Worm (Caenorhabditis elegans) whole organism, midembryonic: ENCODE measurements around the gene mom-2.

ENCODE experiments used
- T22C8.4 ChIP-seq: fragments of 200-800 bp; sonication (Bioruptor generic); IDR thresholded peaks from 2 replicates; pipeline ENCODE4 v1.3.6; 2022; ENCODE audit warnings: missing genetic modification characterization, missing compliant biosample characterization
- cog-1 ChIP-seq: sonication (generic microtip); optimal IDR thresholded peaks from 2 replicates; lab custom pipeline; 2016; ENCODE audit warnings: missing genetic modification characterization, missing compliant biosample characterization
- flt-1 ChIP-seq: fragments of 200-800 bp; sonication (Bioruptor generic); IDR thresholded peaks from 2 replicates; pipeline ENCODE4 v1.3.6; 2022; ENCODE audit warnings: missing genetic modification characterization, missing compliant biosample characterization
- klf-2 ChIP-seq: fragments of 200-800 bp; sonication (Bioruptor generic); conservative IDR thresholded peaks from 2 replicates; pipeline ENCODE4 v1.3.6; 2022; ENCODE audit warnings: missing genetic modification reagents, missing genetic modification characterization, missing compliant biosample characterization
- med-1 ChIP-seq: sonication (generic microtip); optimal IDR thresholded peaks from 2 replicates; lab custom pipeline; 2017; ENCODE audit warnings: missing genetic modification characterization, mild to moderate bottlenecking, missing compliant biosample characterization, antibody characterized with exemption, missing genetic modification reagents; ENCODE audit not compliant: insufficient read depth
- ref-1 ChIP-seq: fragments of 200-800 bp; sonication (Bioruptor generic); conservative IDR thresholded peaks from 2 replicates; pipeline ENCODE4 v1.3.6; 2022; ENCODE audit warnings: missing genetic modification reagents, missing genetic modification characterization, missing compliant biosample characterization
- tab-1 ChIP-seq: fragments of 200-800 bp; sonication (Bioruptor generic); IDR thresholded peaks from 2 replicates; pipeline ENCODE4 v1.3.6; 2022; ENCODE audit warnings: missing genetic modification characterization, missing compliant biosample characterization
- ztf-23 ChIP-seq: fragments of 200-800 bp; sonication (Bioruptor generic); IDR thresholded peaks from 2 replicates; pipeline ENCODE4 v1.3.6; 2022; ENCODE audit warnings: missing genetic modification reagents, missing genetic modification characterization, missing compliant biosample characterization
- ztf-29 ChIP-seq: fragments of 200-800 bp; sonication (Bioruptor generic); IDR thresholded peaks from 2 replicates; pipeline ENCODE4 v1.3.6; 2022; ENCODE audit warnings: missing genetic modification reagents, missing genetic modification characterization, missing compliant biosample characterization

mom-2 gene

DNA sequence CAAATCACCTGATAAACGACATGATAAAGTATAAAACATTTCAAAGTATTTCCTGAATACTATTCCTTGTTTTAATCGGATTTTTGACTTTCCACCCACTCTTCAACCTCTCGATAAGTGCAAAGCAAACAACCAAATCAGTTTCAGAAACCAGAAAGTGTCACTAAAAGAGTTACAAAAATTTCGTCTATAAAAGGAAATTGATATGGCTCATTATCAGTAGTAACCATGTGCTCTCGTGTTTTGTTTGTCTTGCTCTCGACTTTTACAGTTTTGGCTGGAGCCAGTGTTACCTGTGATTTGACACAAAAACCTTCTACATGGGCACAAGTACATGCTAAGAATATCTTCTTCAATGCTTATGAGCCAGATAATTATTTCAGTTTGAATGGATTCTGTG is 27.9 kb downstream of the mom-2 start, which contains the start of gene F52E1.14:
Gene F52E1.14, plus strand, starts transcription at position 207 of the 400 bp plus-strand sequence.
- no peak for TF ChIP-seq ztf-29 (GFP tag; lab: Robert Waterston, UW)
- TF ChIP-seq ref-1 (GFP tag; lab: Robert Waterston, UW) = no peak
- TF ChIP-seq tab-1 (GFP tag; lab: Robert Waterston, UW) = no peak
- no peak for TF ChIP-seq cog-1 (tag; lab: Kevin White, UChicago)
- TF ChIP-seq ztf-23 (GFP tag; lab: Robert Waterston, UW) = no peak
- no peak for TF ChIP-seq klf-2 (GFP tag; lab: Robert Waterston, UW)
- TF ChIP-seq med-1 (GFP tag; lab: Kevin White, UChicago) = no peak
- TF ChIP-seq T22C8.4 = no peak
- no peak for TF ChIP-seq flt-1 (GFP tag; lab: Robert Waterston, UW)

DNA sequence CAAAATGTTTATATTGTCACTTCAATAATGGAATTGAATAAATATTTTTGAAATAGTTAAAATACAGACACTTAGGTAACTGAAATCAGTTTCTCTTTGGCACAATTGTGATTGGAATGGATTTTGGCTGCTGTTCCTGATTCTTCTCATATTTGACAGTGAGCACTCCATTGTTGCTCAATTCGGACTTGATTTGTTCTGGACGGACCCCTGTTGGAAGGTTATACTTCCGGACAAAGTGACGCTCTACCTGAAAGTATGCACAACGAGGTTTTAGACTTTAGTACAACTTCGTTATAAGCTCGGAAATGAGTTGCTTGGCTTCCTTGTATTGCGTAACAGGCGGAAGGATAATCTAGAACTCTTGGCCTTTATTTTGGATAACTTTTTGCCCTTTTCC is 29.0 kb downstream of the mom-2 start:
- TF ChIP-seq klf-2 (GFP tag; lab: Robert Waterston, UW) = no peak
- no peak for TF ChIP-seq med-1 (GFP tag; lab: Kevin White, UChicago)
- no peak for TF ChIP-seq tab-1 (GFP tag; lab: Robert Waterston, UW)
- no peak for TF ChIP-seq ztf-23 (GFP tag; lab: Robert Waterston, UW)
- TF ChIP-seq cog-1 (tag; lab: Kevin White, UChicago) = no peak
- TF ChIP-seq ztf-29 (GFP tag; lab: Robert Waterston, UW) = no peak
- no peak for TF ChIP-seq flt-1 (GFP tag; lab: Robert Waterston, UW)
- TF ChIP-seq T22C8.4 = no peak
- no peak for TF ChIP-seq ref-1 (GFP tag; lab: Robert Waterston, UW)

DNA sequence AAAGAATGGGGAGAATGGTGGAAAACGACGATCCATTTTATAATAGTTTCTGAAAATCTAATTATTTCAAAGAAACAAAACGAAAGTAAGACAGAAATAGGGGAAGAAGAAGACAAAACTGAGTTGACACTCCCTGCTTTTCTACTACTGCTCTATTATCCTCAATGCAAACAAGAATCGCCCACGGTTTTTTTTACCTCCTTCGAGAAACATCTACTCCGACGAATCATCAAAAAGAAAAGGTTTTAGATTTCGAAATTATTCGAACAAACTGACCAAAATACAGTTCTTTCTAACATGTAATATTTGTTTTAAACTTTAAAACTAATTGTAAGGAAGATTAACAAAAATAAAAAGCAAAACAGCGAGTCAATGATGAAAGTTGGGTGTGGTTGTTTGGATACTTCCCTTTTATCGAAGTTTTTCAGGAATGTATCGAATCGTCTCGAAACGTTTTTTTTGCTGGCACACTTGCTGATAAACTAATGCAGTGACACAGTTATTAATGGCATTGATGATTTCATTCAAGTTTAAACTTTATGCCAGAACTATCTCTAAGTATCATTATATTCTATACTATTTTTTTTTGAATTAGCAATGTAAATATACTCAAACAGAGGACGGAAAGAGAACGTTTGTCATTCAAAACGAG is 30.2 kb downstream of the mom-2 start, which contains the start of gene hsp-17:
Gene hsp-17, minus strand, starts transcription at position 51 of the 652 bp plus-strand sequence.
- TF ChIP-seq T22C8.4 = no peak
- no peak for TF ChIP-seq ref-1 (GFP tag; lab: Robert Waterston, UW)
- TF ChIP-seq ztf-23 (GFP tag; lab: Robert Waterston, UW) = no peak
- no peak for TF ChIP-seq flt-1 (GFP tag; lab: Robert Waterston, UW)
- no peak for TF ChIP-seq cog-1 (tag; lab: Kevin White, UChicago)
- TF ChIP-seq ztf-29 (GFP tag; lab: Robert Waterston, UW) = no peak
- no peak for TF ChIP-seq tab-1 (GFP tag; lab: Robert Waterston, UW)
- TF ChIP-seq klf-2 (GFP tag; lab: Robert Waterston, UW) = no peak
- no peak for TF ChIP-seq med-1 (GFP tag; lab: Kevin White, UChicago)

DNA sequence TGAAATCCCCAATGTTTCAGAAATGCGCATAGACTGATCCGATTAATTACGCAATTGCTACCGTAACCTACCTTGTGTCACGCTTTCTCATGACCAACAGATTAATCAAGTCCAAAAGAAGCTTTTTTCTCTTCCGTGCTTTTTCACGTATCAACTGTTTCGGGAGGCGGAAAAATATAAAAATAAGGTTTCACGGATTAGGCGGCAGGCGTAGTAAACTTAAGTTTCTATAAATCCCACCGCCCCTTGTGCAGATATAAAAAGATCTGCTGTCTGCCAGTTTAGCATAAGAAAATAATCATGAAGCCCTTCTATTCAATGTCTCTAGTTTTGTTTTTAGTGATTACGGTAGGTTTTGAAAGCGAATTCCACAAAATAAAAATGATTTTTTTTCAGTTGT is 31.3 kb downstream of the mom-2 start, which contains the start of gene gcy-7:
Gene gcy-7, plus strand, starts transcription at position 301 of the 400 bp plus-strand sequence.
- TF ChIP-seq flt-1 (GFP tag; lab: Robert Waterston, UW) = no peak
- TF ChIP-seq ztf-23 (GFP tag; lab: Robert Waterston, UW) = no peak
- TF ChIP-seq med-1 (GFP tag; lab: Kevin White, UChicago) = no peak
- no peak for TF ChIP-seq ztf-29 (GFP tag; lab: Robert Waterston, UW)
- no peak for TF ChIP-seq tab-1 (GFP tag; lab: Robert Waterston, UW)
- TF ChIP-seq cog-1 (tag; lab: Kevin White, UChicago) = no peak
- no peak for TF ChIP-seq ref-1 (GFP tag; lab: Robert Waterston, UW)
- TF ChIP-seq T22C8.4 = no peak
- TF ChIP-seq klf-2 (GFP tag; lab: Robert Waterston, UW) = no peak

DNA sequence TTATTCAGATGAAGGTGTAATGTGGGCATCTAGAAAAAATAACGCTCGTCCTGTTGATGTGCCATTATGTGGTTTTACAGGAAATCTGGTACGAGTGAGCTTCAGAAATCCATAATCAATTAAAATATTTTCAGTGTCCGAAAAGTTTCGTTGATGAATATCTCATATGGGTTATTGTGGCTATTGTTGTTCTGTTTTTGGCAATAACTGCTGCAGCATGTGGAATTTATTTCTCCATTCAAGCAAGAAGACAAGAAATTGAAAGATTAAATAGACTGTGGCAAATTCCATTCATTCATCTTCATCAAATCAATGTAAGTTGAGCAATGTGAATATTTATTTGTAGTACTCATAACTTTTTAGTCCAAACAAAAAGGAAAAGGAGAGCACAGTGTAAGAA is 33.5 kb downstream of the mom-2 start:
- no peak for TF ChIP-seq ztf-29 (GFP tag; lab: Robert Waterston, UW)
- no peak for TF ChIP-seq med-1 (GFP tag; lab: Kevin White, UChicago)
- no peak for TF ChIP-seq flt-1 (GFP tag; lab: Robert Waterston, UW)
- no peak for TF ChIP-seq ztf-23 (GFP tag; lab: Robert Waterston, UW)
- TF ChIP-seq cog-1 (tag; lab: Kevin White, UChicago) = no peak
- no peak for TF ChIP-seq T22C8.4
- no peak for TF ChIP-seq tab-1 (GFP tag; lab: Robert Waterston, UW)
- TF ChIP-seq ref-1 (GFP tag; lab: Robert Waterston, UW) = no peak
- no peak for TF ChIP-seq klf-2 (GFP tag; lab: Robert Waterston, UW)

DNA sequence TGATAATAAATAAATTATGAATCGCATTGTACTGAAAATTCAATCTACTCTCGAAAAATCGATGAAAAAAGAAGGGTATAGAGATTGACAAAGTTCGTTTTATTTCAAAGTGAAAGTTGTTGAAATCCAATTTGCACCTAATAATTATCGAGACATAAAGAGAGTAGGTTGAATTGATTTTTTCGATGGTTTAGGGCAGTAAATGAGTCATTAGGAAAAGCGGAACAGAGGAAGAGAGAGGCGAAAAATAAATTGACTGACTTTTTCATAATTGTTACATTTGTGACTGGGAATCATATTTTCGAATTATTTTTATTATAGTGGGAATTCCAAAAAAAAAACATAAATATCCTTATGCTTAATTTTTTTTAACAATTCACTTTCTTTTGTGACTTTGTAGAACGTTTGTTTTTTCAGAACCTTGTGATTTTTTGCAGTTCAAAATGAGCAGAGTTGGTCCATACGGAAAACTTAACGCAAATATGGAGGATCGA is 38.6 kb downstream of the mom-2 start, which contains the start of the genes pho-6 and F52E1.3:
Gene pho-6, minus strand, starts transcription at position 101 of the 494 bp plus-strand sequence.
Gene F52E1.3, plus strand, starts transcription at position 444 of the 494 bp plus-strand sequence.
- TF ChIP-seq flt-1 (GFP tag; lab: Robert Waterston, UW) = no peak

DNA sequence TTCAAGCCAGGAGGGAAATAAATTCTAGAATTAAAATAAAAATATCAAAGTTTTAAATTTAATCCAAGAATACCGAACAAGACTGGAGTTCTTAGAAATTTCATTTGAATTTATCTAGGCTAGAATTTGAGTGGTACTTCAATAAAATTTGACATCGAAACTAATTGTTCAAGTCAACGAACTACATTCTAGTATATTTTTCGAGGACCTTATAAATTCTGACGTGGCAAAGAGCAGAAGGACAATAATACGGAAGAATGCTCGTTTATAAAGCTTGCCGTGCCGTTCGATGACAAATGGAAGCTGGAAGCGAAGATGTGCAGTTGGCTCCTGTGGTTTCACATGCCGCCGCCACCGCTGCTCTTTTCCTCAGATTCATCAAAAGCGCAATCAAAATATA is 45.0 kb downstream of the mom-2 start:
- TF ChIP-seq cog-1 (tag; lab: Kevin White, UChicago) = no peak
- no peak for TF ChIP-seq ztf-29 (GFP tag; lab: Robert Waterston, UW)
- no peak for TF ChIP-seq tab-1 (GFP tag; lab: Robert Waterston, UW)
- no peak for TF ChIP-seq med-1 (GFP tag; lab: Kevin White, UChicago)
- TF ChIP-seq klf-2 (GFP tag; lab: Robert Waterston, UW) = no peak
- no peak for TF ChIP-seq T22C8.4
- TF ChIP-seq flt-1 (GFP tag; lab: Robert Waterston, UW) = no peak
- TF ChIP-seq ref-1 (GFP tag; lab: Robert Waterston, UW) = no peak
- TF ChIP-seq ztf-23 (GFP tag; lab: Robert Waterston, UW) = no peak

DNA sequence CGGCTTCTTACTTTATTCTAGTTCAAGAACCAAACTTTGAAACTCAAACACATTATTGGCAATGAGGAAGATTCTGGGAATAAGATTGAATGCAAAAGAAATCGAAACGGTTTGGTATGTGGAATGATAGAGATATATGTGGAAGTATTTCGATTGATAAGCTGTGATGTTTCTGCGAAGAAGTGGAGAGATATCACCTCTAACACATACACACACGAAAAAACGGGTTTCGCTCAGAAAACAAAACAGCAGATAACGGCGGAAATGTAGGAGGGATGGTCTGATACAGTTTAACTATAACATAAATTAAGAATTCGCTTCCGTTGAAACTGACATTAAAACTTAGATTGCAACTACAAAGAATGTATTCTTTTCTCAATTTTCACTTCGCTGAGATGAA is 45.5 kb downstream of the mom-2 start:
- no peak for TF ChIP-seq ztf-29 (GFP tag; lab: Robert Waterston, UW)
- no peak for TF ChIP-seq tab-1 (GFP tag; lab: Robert Waterston, UW)
- no peak for TF ChIP-seq flt-1 (GFP tag; lab: Robert Waterston, UW)
- TF ChIP-seq ref-1 (GFP tag; lab: Robert Waterston, UW) = no peak
- no peak for TF ChIP-seq cog-1 (tag; lab: Kevin White, UChicago)
- TF ChIP-seq klf-2 (GFP tag; lab: Robert Waterston, UW) = no peak
- TF ChIP-seq T22C8.4 = no peak
- no peak for TF ChIP-seq ztf-23 (GFP tag; lab: Robert Waterston, UW)
- no peak for TF ChIP-seq med-1 (GFP tag; lab: Kevin White, UChicago)
